Worm (Caenorhabditis elegans): ENCODE measurements around the gene Y39A1A.2.

The Y39A1A.2 gene

ce11 chrIII:10636493-10637031 is 33.2 kb upstream of the Y39A1A.2 start (continued):
- no peak for TF ChIP-seq rbr-2 (tag; optimal IDR thresholded peaks at IDR 0.05)

- TF ChIP-seq nhr-28 (tag; optimal IDR thresholded peaks at IDR 0.05), result peak; percentile 10
- TF ChIP-seq F10B5.3 (tag; optimal IDR thresholded peaks at IDR 0.05), result no peak
- TF ChIP-seq F44E2.7 (GFP tag; IDR thresholded peaks at IDR 0.05), result no peak
- TF ChIP-seq nhr-102 (tag; optimal IDR thresholded peaks at IDR 0.05), result no peak
- no peak for TF ChIP-seq F37D6.2 (tag; optimal IDR thresholded peaks at IDR 0.05)
- TF ChIP-seq ztf-11 (tag; optimal IDR thresholded peaks at IDR 0.05), result no peak
- no peak for TF ChIP-seq nhr-41 (GFP tag; IDR thresholded peaks at IDR 0.05)
- no peak for TF ChIP-seq mxl-2 (GFP tag; conservative IDR thresholded peaks at IDR 0.05)
- TF ChIP-seq mes-2 (tag; optimal IDR thresholded peaks at IDR 0.05; ENCODE audit: poor library complexity, severe bottlenecking), result peak; percentile 38
- no peak for TF ChIP-seq nhr-10 (tag; optimal IDR thresholded peaks at IDR 0.05)
- peak in 1 of 2 experiments; percentile 71 for TF ChIP-seq unc-62 (GFP tag; optimal IDR thresholded peaks at IDR 0.05 in 1 of 2)
- no peak for TF ChIP-seq unc-62 (tag; optimal IDR thresholded peaks at IDR 0.05)
- TF ChIP-seq dmd-8 (GFP tag; IDR thresholded peaks at IDR 0.05), result no peak
- TF ChIP-seq saeg-2 (GFP tag; IDR thresholded peaks at IDR 0.05), result no peak
- TF ChIP-seq tra-1 (GFP tag; IDR thresholded peaks at IDR 0.05), result no peak
- no peak for TF ChIP-seq tag-97 (GFP tag; IDR thresholded peaks at IDR 0.05)
- TF ChIP-seq ceh-44 (GFP tag; IDR thresholded peaks at IDR 0.05), result no peak
- no peak for TF ChIP-seq lin-13 (GFP tag; optimal IDR thresholded peaks at IDR 0.05)
- no peak for TF ChIP-seq F49E8.2 (tag; optimal IDR thresholded peaks at IDR 0.05; ENCODE audit: borderline replicate concordance)
- no peak for TF ChIP-seq ceh-28 (tag; optimal IDR thresholded peaks at IDR 0.05)
- TF ChIP-seq ztf-7 (tag; optimal IDR thresholded peaks at IDR 0.05), result no peak
- TF ChIP-seq hlh-30 (tag; optimal IDR thresholded peaks at IDR 0.05; ENCODE audit: insufficient read depth), result peak; percentile 33
- no peak for TF ChIP-seq Y105C5A.15 (GFP tag; IDR thresholded peaks at IDR 0.05)
- TF ChIP-seq mdl-1 (tag; optimal IDR thresholded peaks at IDR 0.05), result peak in 1 of 2 experiments; percentile 39
- no peak for TF ChIP-seq fos-1 (tag; optimal IDR thresholded peaks at IDR 0.05)
- TF ChIP-seq aha-1 (tag), result peak; percentile 92
- no peak for TF ChIP-seq D1046.2 (GFP tag; IDR thresholded peaks at IDR 0.05)
Observed at ce11 chrIII:10634576-10634975, 31.2 kb upstream of the Y39A1A.2 start.

- TF ChIP-seq F49E8.2 (tag; optimal IDR thresholded peaks at IDR 0.05; ENCODE audit: borderline replicate concordance) (no peak), lin-15B (tag; optimal IDR thresholded peaks at IDR 0.05) (no peak), F44E2.7 (GFP tag; IDR thresholded peaks at IDR 0.05) (0 out of 2 replicates have a peak, but pooled peaks have one; percentile 27), fkh-10 (GFP tag; optimal IDR thresholded peaks at IDR 0.05) (peak; percentile 21), hmg-1.1 (GFP tag; IDR thresholded peaks at IDR 0.05) (peak; percentile 92), aha-1 (tag) (peak; percentile 99), vab-7 (GFP tag; IDR thresholded peaks at IDR 0.05) (peak; percentile 65; the same call in 1 of the 2 replicates), cey-2 (tag; optimal IDR thresholded peaks at IDR 0.05; ENCODE audit: borderline replicate concordance, insufficient read depth) (no peak), ama-1 (optimal IDR thresholded peaks at IDR 0.05) (no peak), ZK337.2 (GFP tag; IDR thresholded peaks at IDR 0.05) (no peak), F26F4.8 (GFP tag; conservative IDR thresholded peaks at IDR 0.05) (no peak), mdt-29 (GFP tag; IDR thresholded peaks at IDR 0.05) (no peak), lin-1 (GFP tag; IDR thresholded peaks at IDR 0.05) (peak; percentile 64; the same call in 1 of the 2 replicates), nhr-48 (tag; optimal IDR thresholded peaks at IDR 0.05) (peak; percentile 84), hlh-30 (tag; optimal IDR thresholded peaks at IDR 0.05; ENCODE audit: insufficient read depth) (peak; percentile 84), php-3 (GFP tag; IDR thresholded peaks at IDR 0.05) (peak; percentile 72; the same call in 1 of the 2 replicates), arid-1 (GFP tag; conservative IDR thresholded peaks at IDR 0.05) (peak; percentile 60; the same call in 1 of the 2 replicates), ceh-32 (tag; optimal IDR thresholded peaks at IDR 0.05; ENCODE audit: poor library complexity) (no peak), set-16 (GFP tag; IDR thresholded peaks at IDR 0.05) (peak; percentile 100), tag-97 (GFP tag; IDR thresholded peaks at IDR 0.05) (no peak), spr-1 (tag; optimal IDR thresholded peaks at IDR 0.05) (peak; percentile 80), egl-43 (GFP tag; IDR thresholded peaks at IDR 0.05) (peak; percentile 95), nhr-111 (GFP tag; optimal IDR thresholded peaks at IDR 0.05) (no peak), pha-4 (GFP tag; IDR thresholded peaks at IDR 0.05) (peak; percentile 93), pha-4 (tag; optimal IDR thresholded peaks at IDR 0.05) (no peak), mdl-1 (tag; optimal IDR thresholded peaks at IDR 0.05) (peak; percentile 85 to 89), T26A8.4 (GFP tag; IDR thresholded peaks at IDR 0.05) (peak; percentile 83)
Observed at ce11 chrIII:10634034-10634433, 30.7 kb upstream of the Y39A1A.2 start.
